Fruit fly (Drosophila melanogaster) whole organism, wandering third instar larva: ENCODE data around the gene Osi9.

ENCODE experiments used
- Abd-B ChIP-seq: fragments of >200 bp; optimal IDR thresholded peaks from 2 replicates; lab custom pipeline; 2017; ENCODE audit warnings: missing biosample characterization, missing genetic modification characterization
- OdsH ChIP-seq: fragments of 200-800 bp; sonication (Bioruptor generic); optimal IDR thresholded peaks from 2 replicates; lab custom pipeline; 2016; ENCODE audit warnings: missing biosample characterization, mild to moderate bottlenecking, missing genetic modification characterization
- lola ChIP-seq: fragments of >200 bp; optimal IDR thresholded peaks from 2 replicates; lab custom pipeline; 2017; ENCODE audit warnings: missing biosample characterization, missing genetic modification characterization

dm6 chr3R:6254875-6255274 is 5.1 kb upstream of the Osi9 start, which contains the start of gene Osi8:
- TF ChIP-seq OdsH (no peak), lola (GFP tag; lab: Kevin White, UChicago) (no peak), Abd-B (GFP tag; lab: Kevin White, UChicago) (no peak)
